Worm (Caenorhabditis elegans): ENCODE results near the gene F35A5.5.

F35A5.5 gene

ce11 chrX:3823869-3824268, 28.3 kb upstream of the F35A5.5 start (continued):
- no peak for TF ChIP-seq C17E4.6 (GFP tag; IDR thresholded peaks at IDR 0.05)
- no peak for TF ChIP-seq nfyb-1 (GFP tag; IDR thresholded peaks at IDR 0.05)
- TF ChIP-seq sptf-2 (GFP tag; optimal IDR thresholded peaks at IDR 0.05) = no peak
- no peak for TF ChIP-seq egl-44 (GFP tag; IDR thresholded peaks at IDR 0.05)
- no peak for TF ChIP-seq F57C9.4 (tag; optimal IDR thresholded peaks at IDR 0.05)
- no peak for TF ChIP-seq snpc-3.4 (tag; optimal IDR thresholded peaks at IDR 0.05)
- no peak for TF ChIP-seq aptf-2 (GFP tag; conservative IDR thresholded peaks at IDR 0.05)
- no peak for TF ChIP-seq ztf-3 (GFP tag; optimal IDR thresholded peaks at IDR 0.05)
- TF ChIP-seq lin-40 (tag; optimal IDR thresholded peaks at IDR 0.05) = peak; percentile 39
- peak in 1 of 3 experiments; percentile 1 for TF ChIP-seq lin-35 (GFP tag; optimal IDR thresholded peaks at IDR 0.05)
- no peak for TF ChIP-seq B0336.3 (GFP tag; IDR thresholded peaks at IDR 0.05)
- TF ChIP-seq cebp-2 (GFP tag; IDR thresholded peaks at IDR 0.05) = no peak
- no peak for TF ChIP-seq F49E8.2 (tag; optimal IDR thresholded peaks at IDR 0.05; ENCODE audit: insufficient read depth)
- TF ChIP-seq xnd-1 (tag; optimal IDR thresholded peaks at IDR 0.05) = no peak
- TF ChIP-seq T26A5.8 (tag; optimal IDR thresholded peaks at IDR 0.05) = no peak
- peak; percentile 97 for TF ChIP-seq nhr-80 (tag; optimal IDR thresholded peaks at IDR 0.05)
- no peak for TF ChIP-seq rpc-1 (optimal IDR thresholded peaks at IDR 0.05)
- no peak for TF ChIP-seq rpc-1 (tag; optimal IDR thresholded peaks at IDR 0.05)
- no peak for TF ChIP-seq F55B11.4 (tag; optimal IDR thresholded peaks at IDR 0.05; ENCODE audit: borderline replicate concordance, insufficient read depth)
- TF ChIP-seq ceh-91 (GFP tag; IDR thresholded peaks at IDR 0.05) = no peak
- no peak for TF ChIP-seq mxl-1 (tag; optimal IDR thresholded peaks at IDR 0.05)
- no peak for TF ChIP-seq aptf-3 (GFP tag; IDR thresholded peaks at IDR 0.05)
- no peak for TF ChIP-seq attf-3 (GFP tag; conservative IDR thresholded peaks at IDR 0.05)

- no peak for TF ChIP-seq F37B4.10 (GFP tag; IDR thresholded peaks at IDR 0.05)
- no peak for TF ChIP-seq ztf-28 (GFP tag; IDR thresholded peaks at IDR 0.05)
- TF ChIP-seq nhr-80 (tag; optimal IDR thresholded peaks at IDR 0.05) = peak; percentile 48
These were observed 26.5 kb upstream of the F35A5.5 start for ce11 chrX:3822061-3822460.

ce11 chrX:3821609-3822008, 26.1 kb upstream of the F35A5.5 start:
- TF ChIP-seq cebp-2 (GFP tag; IDR thresholded peaks at IDR 0.05) = no peak
- TF ChIP-seq F52B5.7 (tag; optimal IDR thresholded peaks at IDR 0.05) = no peak
- no peak for TF ChIP-seq K12H6.12 (tag; optimal IDR thresholded peaks at IDR 0.05)
- TF ChIP-seq zfh-2 (GFP tag; conservative IDR thresholded peaks at IDR 0.05) = peak; percentile 65
- no peak for TF ChIP-seq tbp1 (GFP tag; optimal IDR thresholded peaks at IDR 0.05)
- 0 out of 2 replicates have a peak, but pooled peaks have one; percentile 6 for TF ChIP-seq pbrm-1 (GFP tag; IDR thresholded peaks at IDR 0.05)
- TF ChIP-seq Y53G8AR.9 (GFP tag; conservative IDR thresholded peaks at IDR 0.05) = no peak

- TF ChIP-seq B0336.3 (GFP tag; IDR thresholded peaks at IDR 0.05) = no peak
- TF ChIP-seq atf-7 (tag; optimal IDR thresholded peaks at IDR 0.05) = no peak
- TF ChIP-seq nfyb-1 (GFP tag; IDR thresholded peaks at IDR 0.05) = 0 out of 2 replicates have a peak, but pooled peaks have one; percentile 40
- TF ChIP-seq sptf-2 (GFP tag; optimal IDR thresholded peaks at IDR 0.05) = no peak
- no peak for TF ChIP-seq attf-3 (GFP tag; conservative IDR thresholded peaks at IDR 0.05)
- peak; percentile 8 for TF ChIP-seq pha-4 (tag; optimal IDR thresholded peaks at IDR 0.05)
- no peak for TF ChIP-seq nhr-179 (tag; optimal IDR thresholded peaks at IDR 0.05)
- TF ChIP-seq madf-3 (GFP tag; IDR thresholded peaks at IDR 0.05) = peak; percentile 50; the same call in 1 of the 2 replicates
- no peak for TF ChIP-seq F49E8.2 (tag; optimal IDR thresholded peaks at IDR 0.05; ENCODE audit: insufficient read depth)
- no peak for TF ChIP-seq ama-1 (optimal IDR thresholded peaks at IDR 0.05)
- TF ChIP-seq ama-1 (GFP tag; optimal IDR thresholded peaks at IDR 0.05) = no peak
- TF ChIP-seq lin-35 (GFP tag; optimal IDR thresholded peaks at IDR 0.05) = no peak
- TF ChIP-seq nhr-80 (tag; optimal IDR thresholded peaks at IDR 0.05) = peak; percentile 87
- no peak for TF ChIP-seq Y67H2A.10 (GFP tag; conservative IDR thresholded peaks at IDR 0.05)
- no peak for TF ChIP-seq xnd-1 (tag; optimal IDR thresholded peaks at IDR 0.05)
- TF ChIP-seq B0019.2 (GFP tag; conservative IDR thresholded peaks at IDR 0.05) = no peak
- TF ChIP-seq cebp-1 (GFP tag; IDR thresholded peaks at IDR 0.05) = no peak
- peak; percentile 17 for TF ChIP-seq cebp-1 (tag; optimal IDR thresholded peaks at IDR 0.05)
- TF ChIP-seq nhr-120 (GFP tag; IDR thresholded peaks at IDR 0.05) = no peak
- TF ChIP-seq mel-28 (tag; optimal IDR thresholded peaks at IDR 0.05; ENCODE audit: borderline replicate concordance) = no peak
- no peak for TF ChIP-seq ceh-79 (tag; optimal IDR thresholded peaks at IDR 0.05)
- TF ChIP-seq snpc-3.4 (tag; optimal IDR thresholded peaks at IDR 0.05) = no peak
- no peak for TF ChIP-seq him-1 (tag; optimal IDR thresholded peaks at IDR 0.05)
- no peak for TF ChIP-seq mes-4 (tag; optimal IDR thresholded peaks at IDR 0.05)
These were observed 25.1 kb upstream of the F35A5.5 start for ce11 chrX:3820666-3821065.

Measured in whole organism, young adult.